Worm (Caenorhabditis elegans): ENCODE data around the gene fil-2.

Gene fil-2

ce11 chrV:6247397-6247796 is 31.4 kb upstream of the fil-2 start:
- TF ChIP-seq elt-1 (tag; optimal IDR thresholded peaks at IDR 0.05; ENCODE audit: borderline replicate concordance, insufficient read depth): peak; percentile 83
- no peak for TF ChIP-seq ceh-83 (GFP tag; optimal IDR thresholded peaks at IDR 0.05)
- TF ChIP-seq elt-3 (tag; optimal IDR thresholded peaks at IDR 0.05): peak; percentile 79
- peak; percentile 35 for TF ChIP-seq unc-62 (GFP tag; optimal IDR thresholded peaks at IDR 0.05)
- TF ChIP-seq ham-2 (GFP tag; optimal IDR thresholded peaks at IDR 0.05): peak; percentile 10

- TF ChIP-seq elt-3 (tag; optimal IDR thresholded peaks at IDR 0.05) (no peak), nhr-237 (tag; optimal IDR thresholded peaks at IDR 0.05) (no peak), hlh-1 (tag; optimal IDR thresholded peaks at IDR 0.05) (no peak), ham-2 (GFP tag; optimal IDR thresholded peaks at IDR 0.05) (no peak), sptf-1 (tag; optimal IDR thresholded peaks at IDR 0.05) (no peak), nhr-12 (tag; optimal IDR thresholded peaks at IDR 0.05) (no peak), blmp-1 (tag; optimal IDR thresholded peaks at IDR 0.05) (no peak), flh-1 (GFP tag; optimal IDR thresholded peaks at IDR 0.05) (no peak)
These were observed 30.1 kb upstream of the fil-2 start for ce11 chrV:6248714-6249113.

- TF ChIP-seq flh-1 (GFP tag; optimal IDR thresholded peaks at IDR 0.05) (no peak), M03D4.4 (tag; optimal IDR thresholded peaks at IDR 0.05) (no peak), unc-39 (tag; optimal IDR thresholded peaks at IDR 0.05) (no peak), bed-3 (GFP tag; optimal IDR thresholded peaks at IDR 0.05) (no peak), tbx-8 (GFP tag; optimal IDR thresholded peaks at IDR 0.05) (no peak), sem-2 (GFP tag; optimal IDR thresholded peaks at IDR 0.05) (no peak)
These were observed 29.7 kb upstream of the fil-2 start for ce11 chrV:6249135-6249534.

ce11 chrV:6250959-6251598 is 27.8 kb upstream of the fil-2 start:
- TF ChIP-seq ceh-83 (GFP tag; optimal IDR thresholded peaks at IDR 0.05): no peak
- TF ChIP-seq ceh-39 (tag; optimal IDR thresholded peaks at IDR 0.05): no peak
- no peak for TF ChIP-seq ceh-43 (GFP tag; optimal IDR thresholded peaks at IDR 0.05)

- TF ChIP-seq ceh-83 (GFP tag; optimal IDR thresholded peaks at IDR 0.05): no peak
- no peak for TF ChIP-seq unc-39 (tag; optimal IDR thresholded peaks at IDR 0.05)
- TF ChIP-seq drap-1 (GFP tag; optimal IDR thresholded peaks at IDR 0.05): no peak
- TF ChIP-seq blmp-1 (tag; optimal IDR thresholded peaks at IDR 0.05): no peak
- TF ChIP-seq elt-1 (tag; optimal IDR thresholded peaks at IDR 0.05; ENCODE audit: borderline replicate concordance, insufficient read depth): peak; percentile 74
- TF ChIP-seq nhr-12 (tag; optimal IDR thresholded peaks at IDR 0.05): no peak
These were observed 24.9 kb upstream of the fil-2 start for ce11 chrV:6253936-6254335.

- TF ChIP-seq blmp-1 (tag; optimal IDR thresholded peaks at IDR 0.05) (peak; percentile 85), unc-120 (tag; optimal IDR thresholded peaks at IDR 0.05; ENCODE audit: poor library complexity, severe bottlenecking) (no peak), elt-3 (tag; optimal IDR thresholded peaks at IDR 0.05) (peak; percentile 46)
These were observed 19.7 kb upstream of the fil-2 start, which contains the start of gene K08B12.1 for ce11 chrV:6259139-6259538. TSS of gene K08B12.1 (plus strand) at chrV:6259367.

ce11 chrV:6267237-6267812 is 11.5 kb upstream of the fil-2 start, which contains the start of gene mrck-1:
TSS of gene mrck-1 (minus strand) at chrV:6267287.
- TF ChIP-seq snpc-4 (tag; optimal IDR thresholded peaks at IDR 0.05): no peak
- peak; percentile 45 for TF ChIP-seq ceh-39 (tag; optimal IDR thresholded peaks at IDR 0.05)
- TF ChIP-seq hlh-1 (tag; optimal IDR thresholded peaks at IDR 0.05): peak; percentile 94
- TF ChIP-seq nhr-12 (tag; optimal IDR thresholded peaks at IDR 0.05): peak; percentile 65
- TF ChIP-seq ces-1 (GFP tag; optimal IDR thresholded peaks at IDR 0.05): peak; percentile 100
- peak; percentile 21 for TF ChIP-seq nhr-76 (tag; optimal IDR thresholded peaks at IDR 0.05)
- no peak for TF ChIP-seq zip-8 (tag; optimal IDR thresholded peaks at IDR 0.05)
- peak; percentile 97 for TF ChIP-seq mep-1 (tag; optimal IDR thresholded peaks at IDR 0.05)
- peak; percentile 60 for TF ChIP-seq bed-3 (GFP tag; optimal IDR thresholded peaks at IDR 0.05)
- peak; percentile 94 for TF ChIP-seq lin-13 (tag; optimal IDR thresholded peaks at IDR 0.05)
- peak; percentile 55 for TF ChIP-seq elt-1 (tag; optimal IDR thresholded peaks at IDR 0.05; ENCODE audit: borderline replicate concordance, insufficient read depth)
- TF ChIP-seq flh-1 (GFP tag; optimal IDR thresholded peaks at IDR 0.05): peak; percentile 45
- peak; percentile 59 for TF ChIP-seq ham-2 (GFP tag; optimal IDR thresholded peaks at IDR 0.05)
- TF ChIP-seq lin-32 (GFP tag; optimal IDR thresholded peaks at IDR 0.05): peak; percentile 84
- TF ChIP-seq lsy-2 (tag; optimal IDR thresholded peaks at IDR 0.05): peak; percentile 82
- TF ChIP-seq M03D4.4 (tag; optimal IDR thresholded peaks at IDR 0.05): peak; percentile 90
- peak; percentile 88 for TF ChIP-seq drap-1 (GFP tag; optimal IDR thresholded peaks at IDR 0.05)
- peak; percentile 78 for TF ChIP-seq ceh-43 (GFP tag; optimal IDR thresholded peaks at IDR 0.05)
- peak; percentile 32 for TF ChIP-seq tbx-8 (GFP tag; optimal IDR thresholded peaks at IDR 0.05)
- TF ChIP-seq unc-120 (tag; optimal IDR thresholded peaks at IDR 0.05; ENCODE audit: poor library complexity, severe bottlenecking): peak; percentile 96
- no peak for TF ChIP-seq mab-5 (tag; optimal IDR thresholded peaks at IDR 0.05)
- TF ChIP-seq cnd-1 (tag; optimal IDR thresholded peaks at IDR 0.05): peak; percentile 94
- peak; percentile 73 for TF ChIP-seq unc-39 (tag; optimal IDR thresholded peaks at IDR 0.05)
- TF ChIP-seq unc-62 (GFP tag; optimal IDR thresholded peaks at IDR 0.05): peak; percentile 96
- TF ChIP-seq elt-3 (tag; optimal IDR thresholded peaks at IDR 0.05): no peak
- TF ChIP-seq ceh-83 (GFP tag; optimal IDR thresholded peaks at IDR 0.05): peak; percentile 75
- peak; percentile 80 for TF ChIP-seq nhr-237 (tag; optimal IDR thresholded peaks at IDR 0.05)
- TF ChIP-seq nhr-28 (tag; optimal IDR thresholded peaks at IDR 0.05): no peak
- peak; percentile 94 for TF ChIP-seq sptf-1 (tag; optimal IDR thresholded peaks at IDR 0.05)
- TF ChIP-seq sem-2 (GFP tag; optimal IDR thresholded peaks at IDR 0.05): peak; percentile 41
- peak; percentile 95 for TF ChIP-seq mls-2 (tag; optimal IDR thresholded peaks at IDR 0.05)
